Fruit fly (Drosophila melanogaster): ENCODE results near the gene Pgant7.

DNA sequence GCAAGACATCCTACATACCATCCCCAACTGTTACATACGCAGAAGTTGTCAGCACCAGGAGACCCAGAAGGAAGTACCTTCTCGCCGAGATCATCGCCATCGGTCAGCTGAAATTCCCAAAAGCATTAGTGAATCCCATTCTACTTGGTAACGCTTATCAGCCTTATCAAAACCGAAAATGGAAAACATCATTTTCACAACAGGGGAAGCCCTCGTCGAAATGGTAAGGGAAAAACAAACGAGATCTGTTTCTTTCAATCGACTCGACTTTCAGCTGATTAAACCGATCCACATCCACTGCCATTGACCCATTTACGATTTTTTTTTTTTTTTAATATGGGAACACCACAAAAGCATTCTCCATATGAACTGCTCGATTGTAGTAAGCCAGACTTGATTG is 17.2 kb downstream of the Pgant7 start:
- TF ChIP-seq EcR (GFP tag; optimal IDR thresholded peaks at IDR 0.05) (no peak), CG17806 (tag; optimal IDR thresholded peaks at IDR 0.05) (no peak)
